Worm (Caenorhabditis elegans): ENCODE results near the gene C15H9.4.
A peak's percentile ranks its signal among the peaks of the same experiment; 100 is the strongest.

Gene C15H9.4

DNA sequence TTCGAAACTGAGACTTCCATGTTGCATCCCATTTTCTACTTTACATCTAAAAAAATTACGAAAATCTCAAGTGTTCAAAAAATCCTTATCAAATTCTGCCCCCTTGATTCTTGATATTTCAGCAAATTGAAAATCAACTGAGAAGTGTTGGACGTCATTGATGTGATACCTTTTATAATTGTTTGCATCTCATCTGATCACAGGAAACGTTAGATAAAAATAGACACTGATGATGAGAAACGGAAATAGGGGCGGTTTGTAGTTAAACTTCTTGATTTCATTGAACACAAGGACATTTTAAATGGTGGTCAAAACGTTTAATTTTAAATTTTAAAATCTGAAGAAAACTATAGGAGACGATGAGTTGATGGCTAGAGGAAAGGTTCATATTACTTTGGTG, 31.3 kb downstream of the C15H9.4 start:
- TF ChIP-seq elt-3 (tag; optimal IDR thresholded peaks at IDR 0.05) (peak in 2 of 6 experiments; percentile 7 to 52), rnt-1 (tag; optimal IDR thresholded peaks at IDR 0.05) (no peak), nhr-85 (tag) (peak; percentile 59), lin-39 (tag; optimal IDR thresholded peaks at IDR 0.05) (no peak), zag-1 (tag; optimal IDR thresholded peaks at IDR 0.05) (no peak)

DNA sequence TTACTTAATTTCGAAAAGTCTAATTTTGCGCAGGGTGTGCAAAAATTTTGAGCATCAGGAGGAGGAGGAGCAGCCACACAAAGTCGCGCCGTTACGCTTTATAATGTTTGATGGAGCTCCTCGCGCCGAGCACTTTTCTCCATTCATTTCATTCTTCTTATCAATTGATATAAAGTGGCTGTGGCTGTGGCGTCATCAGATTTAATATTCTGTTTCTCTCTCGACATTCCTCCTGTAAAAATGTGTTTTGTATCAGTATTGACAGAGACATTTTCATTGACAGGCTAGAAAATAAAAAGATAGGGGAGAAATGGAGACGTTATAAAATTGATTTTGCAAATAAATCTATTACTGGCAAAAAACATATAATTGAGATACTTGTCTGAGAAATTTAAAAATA, 31.8 kb downstream of the C15H9.4 start:
- no peak for TF ChIP-seq unc-86 (tag; optimal IDR thresholded peaks at IDR 0.05)
- no peak for TF ChIP-seq efl-3 (GFP tag; optimal IDR thresholded peaks at IDR 0.05)
- peak; percentile 1 for TF ChIP-seq nhr-20 (tag; optimal IDR thresholded peaks at IDR 0.05)
- TF ChIP-seq nhr-11 (tag; optimal IDR thresholded peaks at IDR 0.05), result no peak
- peak; percentile 2 for TF ChIP-seq lin-14 (GFP tag; optimal IDR thresholded peaks at IDR 0.05)
- peak; percentile 42 for TF ChIP-seq nhr-77 (tag; optimal IDR thresholded peaks at IDR 0.05)
- no peak for TF ChIP-seq efl-1 (optimal IDR thresholded peaks at IDR 0.05)
- TF ChIP-seq efl-1 (GFP tag; optimal IDR thresholded peaks at IDR 0.05 in 1 of 2), result peak in 1 of 2 experiments; percentile 27
- TF ChIP-seq lin-15B (tag; optimal IDR thresholded peaks at IDR 0.05), result no peak
- TF ChIP-seq ama-1 (optimal IDR thresholded peaks at IDR 0.05), result no peak
- TF ChIP-seq isw-1 (GFP tag; IDR thresholded peaks at IDR 0.05), result no peak
- no peak for TF ChIP-seq aly-2 (tag; optimal IDR thresholded peaks at IDR 0.05)
- peak; percentile 15 for TF ChIP-seq nhr-71 (tag; optimal IDR thresholded peaks at IDR 0.05)
- TF ChIP-seq elt-2 (tag; optimal IDR thresholded peaks at IDR 0.05), result peak; percentile 53
- peak in 1 of 2 experiments; percentile 19 for TF ChIP-seq lin-35 (GFP tag; optimal IDR thresholded peaks at IDR 0.05)
- no peak for TF ChIP-seq sox-4 (tag; optimal IDR thresholded peaks at IDR 0.05)

DNA sequence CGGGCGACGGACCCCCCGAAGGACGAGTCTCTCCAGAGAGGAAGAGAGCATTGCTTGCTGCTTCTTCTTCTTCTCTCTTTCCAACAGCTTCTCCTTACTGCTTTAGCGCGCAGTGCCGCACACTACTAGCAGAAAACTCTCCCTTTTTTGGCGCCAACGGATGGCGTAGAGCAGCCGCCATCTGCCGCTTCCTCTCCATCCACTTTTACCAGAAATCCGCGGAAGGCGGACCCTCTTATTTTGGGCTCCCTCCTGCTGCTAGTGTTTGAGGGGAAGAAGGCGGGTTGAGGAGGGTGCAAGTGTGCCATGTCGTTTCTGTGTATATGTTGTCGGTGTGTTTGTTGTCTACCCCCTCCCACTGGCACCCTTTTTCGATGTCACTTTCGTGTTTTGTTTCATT, 37.0 kb downstream of the C15H9.4 start:
- TF ChIP-seq nhr-71 (tag; optimal IDR thresholded peaks at IDR 0.05) (peak; percentile 13), lin-14 (GFP tag; optimal IDR thresholded peaks at IDR 0.05) (peak; percentile 67), fkh-10 (GFP tag; optimal IDR thresholded peaks at IDR 0.05) (peak; percentile 33), swsn-7 (tag; optimal IDR thresholded peaks at IDR 0.05) (no peak), mab-9 (GFP tag; IDR thresholded peaks at IDR 0.05) (0 out of 2 replicates have a peak, but pooled peaks have one; percentile 26), xbp-1 (tag; optimal IDR thresholded peaks at IDR 0.05) (peak; percentile 6), ets-5 (GFP tag; IDR thresholded peaks at IDR 0.05) (no peak)

DNA sequence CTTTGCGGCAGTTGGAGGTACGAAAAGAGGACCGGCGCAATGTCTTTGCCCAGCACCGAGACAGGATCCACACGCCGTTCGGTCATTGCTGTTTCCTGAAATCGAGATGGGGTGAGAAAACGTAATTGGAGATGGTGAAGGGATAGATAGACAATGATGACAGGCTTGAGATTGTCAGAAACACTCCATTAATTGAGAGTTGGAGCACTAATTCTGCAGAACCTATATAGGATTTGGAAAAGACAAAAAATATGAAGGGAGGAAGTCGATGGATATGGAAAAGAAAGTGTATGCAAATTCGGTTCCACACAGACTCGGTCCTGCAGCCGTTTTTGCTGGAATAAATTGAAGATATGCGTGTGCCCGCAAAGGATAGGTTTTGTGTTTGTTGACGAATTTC, 40.8 kb downstream of the C15H9.4 start, which contains the start of gene Y72A10A.1:
TSS of gene Y72A10A.1 (minus strand) at position 101 of the 400 bp plus-strand sequence.
- TF ChIP-seq hlh-4 (tag; optimal IDR thresholded peaks at IDR 0.05), result no peak
- TF ChIP-seq ces-1 (GFP tag; optimal IDR thresholded peaks at IDR 0.05), result no peak
- no peak for TF ChIP-seq nhr-12 (tag; optimal IDR thresholded peaks at IDR 0.05)
- no peak for TF ChIP-seq ztf-11 (tag; optimal IDR thresholded peaks at IDR 0.05)
- no peak for TF ChIP-seq C04F5.9 (tag; optimal IDR thresholded peaks at IDR 0.05)
- no peak for TF ChIP-seq vab-15 (tag; optimal IDR thresholded peaks at IDR 0.05)
- TF ChIP-seq mef-2 (tag; optimal IDR thresholded peaks at IDR 0.05), result no peak

DNA sequence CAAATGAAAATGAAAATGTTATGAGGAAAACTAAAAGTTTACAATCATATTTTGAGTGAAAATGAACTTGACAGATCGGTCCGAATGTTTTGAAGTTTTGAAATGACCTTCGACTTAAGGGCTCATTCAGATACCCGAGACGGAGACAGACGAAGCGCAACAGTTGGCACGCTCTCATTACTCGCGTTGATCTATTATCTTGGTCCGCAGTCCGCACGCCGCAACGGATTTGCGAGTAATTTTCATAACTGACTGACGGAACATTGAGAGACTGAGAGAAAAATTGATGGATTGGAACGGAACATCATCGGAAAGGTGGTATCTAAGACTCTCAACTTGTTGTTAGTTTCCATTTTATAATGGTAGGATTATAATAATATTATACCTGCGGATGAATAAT, 48.5 kb downstream of the C15H9.4 start:
- TF ChIP-seq lin-13 (GFP tag; optimal IDR thresholded peaks at IDR 0.05) (no peak), lin-14 (GFP tag; optimal IDR thresholded peaks at IDR 0.05) (peak; percentile 32), rnt-1 (tag; optimal IDR thresholded peaks at IDR 0.05) (peak; percentile 21), dpl-1 (GFP tag; optimal IDR thresholded peaks at IDR 0.05) (no peak), efl-1 (optimal IDR thresholded peaks at IDR 0.05) (no peak), efl-1 (GFP tag; optimal IDR thresholded peaks at IDR 0.05 in 1 of 2) (no peak)

DNA sequence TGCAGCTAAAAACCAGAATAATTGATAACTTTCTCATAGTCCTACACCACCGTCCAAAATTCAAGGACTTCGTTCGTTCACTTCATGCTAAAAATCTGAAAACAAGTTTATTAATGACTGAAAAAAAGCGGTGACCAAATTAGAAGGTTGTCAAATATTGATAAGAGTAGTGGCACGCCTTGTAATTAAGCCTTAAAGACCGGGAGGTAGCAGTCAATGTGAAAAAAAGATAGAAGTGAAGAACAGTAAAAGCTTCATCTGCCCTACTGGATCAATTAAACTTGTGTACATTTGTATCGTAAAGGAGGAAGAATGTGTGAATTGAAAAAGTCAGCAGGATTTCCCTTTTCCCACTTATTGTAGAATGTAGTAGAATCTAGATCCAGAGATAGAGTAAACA, 53.0 kb downstream of the C15H9.4 start, which contains the start of gene tag-275:
TSS of gene tag-275 (minus strand) at position 101 of the 400 bp plus-strand sequence.
- no peak for TF ChIP-seq unc-130 (tag; optimal IDR thresholded peaks at IDR 0.05)
- no peak for TF ChIP-seq sptf-1 (tag; optimal IDR thresholded peaks at IDR 0.05)
- no peak for TF ChIP-seq snpc-4 (tag; optimal IDR thresholded peaks at IDR 0.05)
- no peak for TF ChIP-seq mep-1 (tag; optimal IDR thresholded peaks at IDR 0.05)
- TF ChIP-seq ceh-8 (GFP tag; optimal IDR thresholded peaks at IDR 0.05), result no peak
- no peak for TF ChIP-seq nhr-47 (tag; optimal IDR thresholded peaks at IDR 0.05)
- no peak for TF ChIP-seq F16B12.6 (tag; optimal IDR thresholded peaks at IDR 0.05)
- no peak for TF ChIP-seq isw-1 (GFP tag; IDR thresholded peaks at IDR 0.05)
- no peak for TF ChIP-seq sox-4 (tag; optimal IDR thresholded peaks at IDR 0.05)
- TF ChIP-seq fkh-4 (tag; optimal IDR thresholded peaks at IDR 0.05; ENCODE audit: borderline replicate concordance), result no peak
- no peak for TF ChIP-seq efl-3 (GFP tag; optimal IDR thresholded peaks at IDR 0.05)
- TF ChIP-seq ets-5 (GFP tag; IDR thresholded peaks at IDR 0.05), result no peak
- TF ChIP-seq nhr-71 (tag; optimal IDR thresholded peaks at IDR 0.05), result no peak
- TF ChIP-seq pax-3 (tag; optimal IDR thresholded peaks at IDR 0.05), result no peak
- TF ChIP-seq ama-1 (optimal IDR thresholded peaks at IDR 0.05), result no peak
- no peak for TF ChIP-seq lsy-2 (tag; optimal IDR thresholded peaks at IDR 0.05)
- no peak for TF ChIP-seq fos-1 (tag; optimal IDR thresholded peaks at IDR 0.05)

All from whole organism, L1 larva.